Worm (Caenorhabditis elegans) whole organism, L4 larva: ENCODE data around the gene K04G7.1.

ENCODE experiments used
- F49E8.2 ChIP-seq: sonication (generic microtip); optimal IDR thresholded peaks from 2 replicates; lab custom pipeline; 2016; ENCODE audit warnings: missing compliant biosample characterization, mild to moderate bottlenecking, missing genetic modification characterization, borderline replicate concordance
- Y105C5A.15 ChIP-seq: fragments of 200-800 bp; sonication (Bioruptor generic); IDR thresholded peaks from 2 replicates; pipeline ENCODE4 v1.3.6; 2022; ENCODE audit warnings: missing genetic modification characterization, missing compliant biosample characterization
- aly-2 ChIP-seq: sonication (generic microtip); optimal IDR thresholded peaks from 2 replicates; lab custom pipeline; 2018; ENCODE audit warnings: missing biosample characterization, missing genetic modification characterization
- arid-1 ChIP-seq: fragments of 200-800 bp; sonication (Bioruptor generic); conservative IDR thresholded peaks from 2 replicates; pipeline ENCODE4 v1.3.6; 2022; ENCODE audit warnings: missing genetic modification reagents, missing genetic modification characterization, missing compliant biosample characterization
- ceh-20 ChIP-seq: fragments of 200-800 bp; sonication (Bioruptor generic); IDR thresholded peaks from 2 replicates; pipeline ENCODE4 v1.3.6; 2022; ENCODE audit warnings: missing genetic modification reagents, missing genetic modification characterization, missing compliant biosample characterization
- cey-2 ChIP-seq: sonication (generic microtip); optimal IDR thresholded peaks from 3 replicates; lab custom pipeline; 2017; ENCODE audit warnings: missing genetic modification characterization, mild to moderate bottlenecking, missing compliant biosample characterization, antibody characterized with exemption, borderline replicate concordance; ENCODE audit not compliant: insufficient read depth
- ctbp-1 ChIP-seq: fragments of 200-800 bp; sonication (Bioruptor generic); IDR thresholded peaks from 2 replicates; pipeline ENCODE4 v1.3.6; 2022; ENCODE audit warnings: missing genetic modification reagents, missing genetic modification characterization, missing compliant biosample characterization
- daf-16 ChIP-seq, 3 experiments: sonication (generic microtip); optimal IDR thresholded peaks; 2 replicates each; lab custom pipeline; 2016 to 2017; ENCODE audit warnings: missing genetic modification characterization in 3 of 3, missing genetic modification reagents in 3 of 3, mild to moderate bottlenecking in 2 of 3, missing compliant biosample characterization in 2 of 3, missing biosample characterization in 1 of 3, moderate library complexity in 1 of 3
- dmd-6 ChIP-seq: fragments of 200-800 bp; sonication (Bioruptor generic); IDR thresholded peaks from 2 replicates; pipeline ENCODE4 v1.3.6; 2022; ENCODE audit warnings: missing genetic modification reagents, missing genetic modification characterization, missing compliant biosample characterization
- dpl-1 ChIP-seq: fragments of 150-350 bp; optimal IDR thresholded peaks from 2 replicates; lab custom pipeline; 2014; ENCODE audit warnings: missing biosample characterization, missing genetic modification reagents, missing genetic modification characterization
- dve-1 ChIP-seq: sonication (generic microtip); optimal IDR thresholded peaks from 2 replicates; lab custom pipeline; 2017; ENCODE audit warnings: antibody characterized with exemption, mild to moderate bottlenecking, missing genetic modification characterization, missing compliant biosample characterization; ENCODE audit not compliant: insufficient read depth
- gei-8 ChIP-seq: fragments of 200-800 bp; sonication (Bioruptor generic); optimal IDR thresholded peaks from 2 replicates; lab custom pipeline; 2018; ENCODE audit warnings: mild to moderate bottlenecking, missing genetic modification characterization, missing compliant biosample characterization
- hlh-11 ChIP-seq: fragments of 200-800 bp; sonication (Bioruptor generic); optimal IDR thresholded peaks from 2 replicates; lab custom pipeline; 2018; ENCODE audit warnings: mild to moderate bottlenecking, missing genetic modification characterization, missing compliant biosample characterization
- hlh-30 ChIP-seq: sonication (generic microtip); optimal IDR thresholded peaks from 2 replicates; lab custom pipeline; 2017; ENCODE audit warnings: antibody characterized with exemption, mild to moderate bottlenecking, missing genetic modification characterization, missing compliant biosample characterization; ENCODE audit not compliant: insufficient read depth
- hmg-1.1 ChIP-seq: fragments of 200-800 bp; sonication (Bioruptor generic); IDR thresholded peaks from 2 replicates; pipeline ENCODE4 v1.3.6; 2022; ENCODE audit warnings: missing genetic modification reagents, missing genetic modification characterization, missing compliant biosample characterization
- lin-15B ChIP-seq: fragments of 150-350 bp; sonication (generic microtip); optimal IDR thresholded peaks from 3 replicates; lab custom pipeline; 2014; ENCODE audit warnings: missing biosample characterization, missing genetic modification characterization
- lin-38 ChIP-seq: fragments of 200-800 bp; sonication (Bioruptor generic); IDR thresholded peaks from 2 replicates; pipeline ENCODE4 v1.3.6; 2022; ENCODE audit warnings: missing genetic modification reagents, missing genetic modification characterization, missing compliant biosample characterization
- lir-3 ChIP-seq: sonication (generic microtip); optimal IDR thresholded peaks from 2 replicates; lab custom pipeline; 2016; ENCODE audit warnings: mild to moderate bottlenecking, missing genetic modification characterization, missing compliant biosample characterization
- lsy-2 ChIP-seq, 2 experiments: fragments of 150-350 bp in 1 of 2; sonication (generic microtip) in 1 of 2; optimal IDR thresholded peaks; 2 replicates each; lab custom pipeline; 2014 to 2017; ENCODE audit warnings: missing biosample characterization in 2 of 2, missing genetic modification characterization in 2 of 2
- madf-9 ChIP-seq: fragments of 200-800 bp; sonication (Bioruptor generic); conservative IDR thresholded peaks from 2 replicates; pipeline ENCODE4 v1.3.6; 2022; ENCODE audit warnings: missing genetic modification reagents, missing genetic modification characterization, missing compliant biosample characterization
- mes-2 ChIP-seq: sonication (generic microtip); optimal IDR thresholded peaks from 2 replicates; lab custom pipeline; 2016; ENCODE audit warnings: missing genotype, mild to moderate bottlenecking, missing genetic modification characterization, missing compliant biosample characterization; ENCODE audit not compliant: poor library complexity, severe bottlenecking
- mxl-3 ChIP-seq: fragments of 200-800 bp; sonication (Bioruptor generic); optimal IDR thresholded peaks from 2 replicates; lab custom pipeline; 2018; ENCODE audit warnings: mild to moderate bottlenecking, missing genetic modification characterization, missing compliant biosample characterization
- nhr-10 ChIP-seq: fragments of 150-350 bp; optimal IDR thresholded peaks from 2 replicates; lab custom pipeline; 2014; ENCODE audit warnings: missing biosample characterization, missing genetic modification characterization
- nhr-102 ChIP-seq: sonication (generic microtip); optimal IDR thresholded peaks from 2 replicates; lab custom pipeline; 2016; ENCODE audit warnings: mild to moderate bottlenecking, missing genetic modification characterization, moderate library complexity, missing compliant biosample characterization
- nhr-28 ChIP-seq: fragments of 150-350 bp; optimal IDR thresholded peaks from 2 replicates; lab custom pipeline; 2014; ENCODE audit warnings: missing biosample characterization, missing genetic modification characterization
- nhr-41 ChIP-seq: fragments of 200-800 bp; sonication (Bioruptor generic); IDR thresholded peaks from 2 replicates; pipeline ENCODE4 v1.3.6; 2022; ENCODE audit warnings: missing genetic modification reagents, missing genetic modification characterization, missing compliant biosample characterization
- nhr-77 ChIP-seq: fragments of 150-350 bp; optimal IDR thresholded peaks from 2 replicates; lab custom pipeline; 2014; ENCODE audit warnings: missing biosample characterization, missing genetic modification characterization
- pqm-1 ChIP-seq: sonication (generic microtip); optimal IDR thresholded peaks from 2 replicates; lab custom pipeline; 2017; ENCODE audit warnings: missing biosample characterization, missing genetic modification characterization
- set-16 ChIP-seq: fragments of 200-800 bp; sonication (Bioruptor generic); IDR thresholded peaks from 2 replicates; pipeline ENCODE4 v1.3.6; 2022; ENCODE audit warnings: missing genetic modification reagents, missing genetic modification characterization, missing compliant biosample characterization
- snpc-1.2 ChIP-seq: fragments of 200-800 bp; sonication (Bioruptor generic); IDR thresholded peaks from 2 replicates; pipeline ENCODE4 v1.3.6; 2022; ENCODE audit warnings: missing genetic modification reagents, missing genetic modification characterization, missing compliant biosample characterization
- unc-62 ChIP-seq, 3 experiments: fragments of 150-350 bp in 1 of 3; sonication (generic microtip); optimal IDR thresholded peaks in 2 of 3; peaks in 1 of 3; 1 replicate in 1 of 3; 2 replicates in 2 of 3; lab custom pipeline; 2014 to 2017; ENCODE audit warnings: missing biosample characterization in 3 of 3, missing genetic modification characterization in 3 of 3, missing genetic modification reagents in 3 of 3, missing genotype in 1 of 3
- vab-7 ChIP-seq: fragments of 200-800 bp; sonication (Bioruptor generic); IDR thresholded peaks from 2 replicates; pipeline ENCODE4 v1.3.6; 2022; ENCODE audit warnings: missing genetic modification reagents, missing genetic modification characterization, missing compliant biosample characterization
- zip-2 ChIP-seq: fragments of 150-350 bp; optimal IDR thresholded peaks from 2 replicates; lab custom pipeline; 2014; ENCODE audit warnings: missing biosample characterization, missing genetic modification characterization
- ztf-11 ChIP-seq: fragments of 150-350 bp; optimal IDR thresholded peaks from 2 replicates; lab custom pipeline; 2014; ENCODE audit warnings: missing biosample characterization, missing genetic modification characterization
- ztf-7 ChIP-seq: fragments of 150-350 bp; optimal IDR thresholded peaks from 2 replicates; lab custom pipeline; 2014; ENCODE audit warnings: missing biosample characterization, missing genetic modification characterization

K04G7.1 gene

DNA sequence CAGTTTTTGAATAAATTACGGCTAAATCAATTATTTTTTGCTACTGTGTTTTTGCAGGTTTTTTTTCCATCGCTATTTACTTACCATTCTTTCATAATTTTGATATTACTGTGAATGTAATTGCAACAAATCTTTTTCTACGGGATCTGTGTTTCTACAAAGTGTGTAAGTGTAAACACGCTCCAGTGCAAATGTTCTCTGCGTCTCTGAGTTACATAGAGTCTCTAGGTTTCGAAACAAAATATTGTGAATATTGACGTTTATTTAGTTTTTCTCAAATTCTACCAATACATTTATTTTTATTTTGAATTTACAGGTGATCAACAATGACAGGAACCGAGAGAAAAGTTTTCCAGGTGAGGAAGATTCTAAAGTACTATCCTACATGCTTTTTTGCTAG, 21.5 kb downstream of the K04G7.1 start, which contains the start of gene yju-2 (continued):
- TF ChIP-seq lin-15B (tag; lab: Kevin White, UChicago) (no peak), ztf-7 (tag; lab: Kevin White, UChicago) (peak; percentile 18), nhr-77 (tag; lab: Kevin White, UChicago) (peak; percentile 32), arid-1 (no peak), ctbp-1 (GFP tag; lab: Robert Waterston, UW) (no peak)
- TF ChIP-seq, all 104 proteins: peak for 22

DNA sequence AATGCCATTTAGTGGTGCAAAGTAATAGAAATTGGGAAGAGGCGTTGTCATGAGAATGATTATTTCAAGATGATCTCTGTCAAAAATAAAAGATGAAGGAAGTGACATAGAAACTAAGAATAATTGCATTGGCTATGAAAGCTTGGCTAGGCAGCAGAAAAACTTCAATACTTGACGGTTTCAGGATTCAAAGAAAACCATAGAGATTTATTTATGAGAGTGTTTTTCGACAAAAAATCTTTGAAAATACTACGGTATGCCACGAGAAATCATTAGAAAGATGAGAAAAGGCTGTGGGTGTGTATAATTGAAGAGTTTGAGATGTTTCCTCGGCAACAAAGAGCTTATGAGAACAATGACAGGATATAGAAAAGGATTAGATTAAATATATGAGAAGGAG, 23.0 kb downstream of the K04G7.1 start, which contains the start of gene F37C12.14:
Gene F37C12.14, minus strand, starts transcription at position 101 of the 400 bp plus-strand sequence.
- TF ChIP-seq gei-8 (no peak), hmg-1.1 (no peak), hlh-11 (tag; lab: Kevin White, UChicago) (no peak), daf-16 (GFP tag; optimal IDR thresholded peaks at IDR 0.05; lab: Kevin White, UChicago) (no peak), daf-16 (tag; optimal IDR thresholded peaks at IDR 0.05; lab: Kevin White, UChicago) (no peak), dve-1 (tag; lab: Kevin White, UChicago) (no peak), vab-7 (GFP tag; lab: Robert Waterston, UW) (no peak), set-16 (GFP tag; lab: Robert Waterston, UW) (no peak), ctbp-1 (GFP tag; lab: Robert Waterston, UW) (no peak), aly-2 (tag; lab: Kevin White, UChicago) (no peak), ztf-11 (tag; lab: Kevin White, UChicago) (no peak), nhr-10 (tag; lab: Kevin White, UChicago) (no peak), dpl-1 (GFP tag; lab: Kevin White, UChicago) (no peak), Y105C5A.15 (no peak), mxl-3 (GFP tag; lab: Kevin White, UChicago) (no peak), ceh-20 (GFP tag; lab: Robert Waterston, UW) (no peak), snpc-1.2 (GFP tag; lab: Robert Waterston, UW) (no peak), lir-3 (tag; lab: Kevin White, UChicago) (no peak), zip-2 (tag; lab: Kevin White, UChicago) (no peak)

ce11 chrIII:7188300-7189052, 26.0 kb downstream of the K04G7.1 start, which contains the start of the genes F37C12.21 and F37C12.10:
Gene F37C12.21, plus strand, starts transcription at chrIII:7188357.
Gene F37C12.10, minus strand, starts transcription at chrIII:7188384.
- peak; percentile 43 for TF ChIP-seq pqm-1 (tag; lab: Kevin White, UChicago)
- TF ChIP-seq mes-2 (tag; lab: Kevin White, UChicago): peak; percentile 42
- peak in 1 of 2 experiments; percentile 23 for TF ChIP-seq lsy-2 (tag; optimal IDR thresholded peaks at IDR 0.05; lab: Kevin White, UChicago)
- TF ChIP-seq madf-9: no peak
- peak; percentile 41 for TF ChIP-seq lin-38
- no peak for TF ChIP-seq F49E8.2 (tag; lab: Kevin White, UChicago)
- TF ChIP-seq unc-62 (GFP tag; optimal IDR thresholded peaks at IDR 0.05 in 1 of 2; lab: Kevin White, UChicago): no peak
- TF ChIP-seq unc-62 (tag; optimal IDR thresholded peaks at IDR 0.05; lab: Kevin White, UChicago): no peak
- peak; percentile 27 for TF ChIP-seq nhr-77 (tag; lab: Kevin White, UChicago)
- TF ChIP-seq dmd-6: peak; percentile 43
- peak; percentile 67 for TF ChIP-seq hlh-11 (tag; lab: Kevin White, UChicago)
- TF ChIP-seq dve-1 (tag; lab: Kevin White, UChicago): peak; percentile 50
- peak; percentile 62 for TF ChIP-seq nhr-28 (tag; lab: Kevin White, UChicago)
- peak; percentile 13 for TF ChIP-seq hlh-30 (tag; lab: Kevin White, UChicago)
- TF ChIP-seq daf-16 (GFP tag; optimal IDR thresholded peaks at IDR 0.05; lab: Kevin White, UChicago): no peak
- TF ChIP-seq daf-16 (tag; optimal IDR thresholded peaks at IDR 0.05; lab: Kevin White, UChicago): peak; percentile 81
- peak; percentile 57; the same call in 1 of the 2 replicates for TF ChIP-seq nhr-41 (GFP tag; lab: Robert Waterston, UW)
- peak; percentile 7 for TF ChIP-seq nhr-102 (tag; lab: Kevin White, UChicago)
- TF ChIP-seq cey-2 (tag; lab: Kevin White, UChicago): no peak
